Worm (Caenorhabditis elegans) whole organism, L4/young adult: ENCODE results near the gene C26B2.8.

Experiments
- dao-5 ChIP-seq: sonication (generic microtip); optimal IDR thresholded peaks from 2 replicates; lab custom pipeline; 2016; ENCODE audit warnings: missing genotype, missing genetic modification characterization, moderate library complexity, missing compliant biosample characterization
- him-1 ChIP-seq: sonication (generic microtip); optimal IDR thresholded peaks from 2 replicates; lab custom pipeline; 2016; ENCODE audit warnings: missing genotype, missing genetic modification reagents, missing genetic modification characterization, missing compliant biosample characterization

ce11 chrIV:8027293-8027866, 13.4 kb downstream of the C26B2.8 start:
- no peak for TF ChIP-seq him-1 (tag; lab: Kevin White, UChicago)
- no peak for TF ChIP-seq dao-5
